Fruit fly (Drosophila melanogaster): ENCODE results near the gene alpha-Man-Ia.

alpha-Man-Ia gene

DNA sequence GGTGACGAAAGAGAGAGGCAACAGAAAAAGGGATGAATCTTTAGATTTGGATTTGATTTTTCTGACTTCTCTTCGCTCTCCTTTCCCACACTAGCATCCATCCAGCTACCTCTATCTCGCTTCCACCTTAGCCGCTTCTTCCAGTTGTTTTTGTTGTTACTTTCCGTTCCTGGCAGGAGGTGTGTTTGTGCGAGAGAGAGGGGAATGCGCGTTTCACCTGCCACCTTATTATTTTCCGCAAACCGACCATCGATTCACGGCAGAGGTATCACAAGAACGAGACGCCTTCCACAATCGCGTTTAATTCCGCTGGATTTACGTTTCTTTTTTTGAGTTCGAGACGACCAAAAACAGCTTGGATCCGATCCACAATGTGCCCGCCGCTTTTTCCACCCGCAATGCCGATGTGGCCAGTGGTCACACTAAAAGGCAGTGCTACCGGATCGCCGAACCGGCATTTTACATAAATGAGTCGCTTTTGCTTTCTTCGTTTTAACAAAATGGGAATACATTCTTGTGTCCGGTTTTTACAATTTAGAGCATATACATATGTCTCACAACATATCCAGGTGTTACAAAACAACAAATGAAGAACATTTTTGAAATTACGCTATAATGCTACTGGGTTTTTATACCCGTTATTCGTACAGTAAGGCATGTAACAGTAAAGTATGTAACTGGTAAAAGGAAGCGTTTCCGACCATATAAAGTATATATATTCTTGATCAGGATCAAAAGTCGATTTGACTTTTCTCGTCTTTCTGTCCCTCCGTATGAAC lies at the start of gene alpha-Man-Ia:
Gene alpha-Man-Ia (minus strand): TSS at position 392 of the 779 bp plus-strand sequence.
- no peak for TF ChIP-seq noc (tag; optimal IDR thresholded peaks at IDR 0.05)

DNA sequence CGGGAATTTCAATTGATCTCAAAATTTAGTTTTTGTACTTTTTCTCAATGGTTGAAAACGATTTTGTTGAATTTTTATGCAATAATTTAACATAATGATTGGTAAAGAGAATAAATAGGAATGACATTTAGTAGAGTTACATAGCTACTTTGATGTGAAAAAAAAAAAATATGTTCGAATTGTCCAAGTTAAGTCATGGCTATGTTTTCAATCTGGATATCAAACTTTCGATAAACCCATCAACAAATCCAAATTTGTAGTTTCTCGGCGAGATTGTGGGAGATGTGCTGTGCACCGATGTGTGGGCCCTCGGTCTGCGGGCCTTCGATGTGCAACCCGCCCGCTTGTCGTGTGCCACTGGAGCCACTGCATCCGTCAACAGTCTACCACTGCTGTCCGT lies 49.5 kb upstream of the alpha-Man-Ia start, which contains the start of the genes CG32686 and CG2898:
Gene CG32686 (minus strand): TSS at position 101 of the 400 bp plus-strand sequence.
Gene CG2898 (plus strand): TSS at position 159 of the 400 bp plus-strand sequence.
- no peak for TF ChIP-seq noc (tag; optimal IDR thresholded peaks at IDR 0.05)

DNA sequence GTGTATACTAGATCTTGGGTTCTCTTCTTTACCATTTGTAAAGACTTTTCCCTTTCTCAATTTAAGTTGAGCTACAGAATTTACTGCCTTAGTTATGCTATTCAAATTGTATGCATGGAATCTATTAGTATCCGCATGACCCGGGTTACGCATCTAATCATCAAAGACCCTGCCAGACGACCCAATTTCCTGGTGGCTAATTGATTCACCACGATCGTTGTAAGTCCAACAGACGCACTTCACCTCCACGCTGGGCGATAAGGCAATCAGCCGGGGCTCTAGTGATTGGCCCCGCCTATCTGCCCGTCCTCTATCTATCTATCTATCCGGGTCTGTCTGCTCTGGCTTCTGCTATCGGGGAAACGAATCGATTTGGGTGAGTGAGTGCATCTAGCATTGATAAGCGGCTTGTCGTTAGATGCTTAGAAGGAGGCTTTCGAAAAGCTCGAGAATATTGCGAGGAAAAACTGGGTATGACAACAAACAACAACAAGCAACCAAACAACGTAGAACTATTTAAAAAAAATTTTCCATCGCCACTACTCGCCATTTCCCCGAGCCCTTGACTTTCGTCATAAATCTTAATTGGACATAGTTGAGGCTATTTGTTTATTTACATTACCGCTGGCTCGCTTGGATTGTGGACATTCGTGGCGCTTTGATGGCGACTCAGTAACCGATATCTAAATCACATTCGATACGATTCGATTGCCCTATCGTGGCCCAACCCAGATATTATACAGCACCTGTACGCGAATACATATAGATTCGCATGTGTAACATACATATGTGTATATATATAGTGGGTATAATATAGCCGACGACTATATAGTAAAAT lies 44.7 kb upstream of the alpha-Man-Ia start:
- TF ChIP-seq noc (tag; optimal IDR thresholded peaks at IDR 0.05): peak; percentile 25

DNA sequence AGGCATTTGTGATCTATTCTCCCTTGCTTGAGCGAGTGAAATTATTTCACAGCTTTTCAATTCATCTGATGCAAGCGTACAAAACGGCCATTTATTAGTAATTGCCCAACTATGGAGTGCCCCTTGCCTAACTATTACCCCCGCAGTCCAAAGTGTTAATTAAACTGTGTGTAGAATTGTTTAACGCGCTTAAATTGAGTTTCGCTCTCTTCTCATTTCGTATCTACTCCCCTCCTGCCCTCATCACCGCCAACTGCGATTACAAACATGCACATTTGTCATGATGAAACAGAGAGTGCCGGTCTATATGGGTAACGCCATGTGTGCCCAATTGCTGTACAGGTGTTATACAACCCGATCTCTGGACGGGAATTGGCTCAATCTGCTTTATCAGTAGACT lies 44.0 kb upstream of the alpha-Man-Ia start:
- no peak for TF ChIP-seq noc (tag; optimal IDR thresholded peaks at IDR 0.05)

DNA sequence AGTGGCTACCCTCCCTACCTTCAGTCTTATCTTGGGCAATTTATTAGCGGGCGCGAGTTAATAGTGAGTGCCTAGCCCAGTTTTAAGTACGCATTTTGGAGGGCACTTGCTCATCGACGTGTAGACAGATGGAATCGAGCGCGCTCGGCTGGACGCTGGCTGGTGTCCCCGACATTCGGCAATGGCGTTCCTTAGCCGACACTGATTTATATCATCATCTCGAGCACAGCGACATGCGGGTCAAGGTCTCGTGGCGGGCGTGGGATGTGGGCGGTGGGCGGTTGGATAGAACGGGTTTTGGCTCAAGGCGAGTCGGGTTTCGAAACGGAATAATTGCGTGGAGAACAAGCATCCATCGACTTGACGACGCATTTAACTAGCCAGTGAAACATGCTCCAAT lies 43.6 kb upstream of the alpha-Man-Ia start:
- no peak for TF ChIP-seq noc (tag; optimal IDR thresholded peaks at IDR 0.05)

DNA sequence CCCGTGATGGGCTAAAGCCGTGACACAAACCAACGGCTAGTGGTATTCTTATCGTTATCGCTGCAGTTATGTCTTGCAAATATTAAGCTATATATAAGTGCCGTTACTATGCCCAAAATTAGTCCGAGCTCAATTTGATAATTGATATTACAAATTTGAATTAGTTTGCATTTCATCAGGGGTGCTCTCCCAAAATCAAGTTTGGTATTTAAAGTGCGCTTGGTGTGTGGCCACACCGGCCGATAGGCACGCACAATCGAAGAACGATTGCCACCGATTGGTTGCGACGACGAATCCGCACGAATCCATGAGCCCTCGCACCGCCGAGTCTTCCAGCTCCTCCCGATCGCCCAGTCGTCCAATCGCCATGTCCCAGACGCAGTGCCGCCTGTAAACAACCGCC lies 42.0 kb upstream of the alpha-Man-Ia start, which contains the start of gene CG17841:
Gene CG17841 (plus strand): TSS at position 252 of the 403 bp plus-strand sequence.
- TF ChIP-seq noc (tag; optimal IDR thresholded peaks at IDR 0.05): no peak

DNA sequence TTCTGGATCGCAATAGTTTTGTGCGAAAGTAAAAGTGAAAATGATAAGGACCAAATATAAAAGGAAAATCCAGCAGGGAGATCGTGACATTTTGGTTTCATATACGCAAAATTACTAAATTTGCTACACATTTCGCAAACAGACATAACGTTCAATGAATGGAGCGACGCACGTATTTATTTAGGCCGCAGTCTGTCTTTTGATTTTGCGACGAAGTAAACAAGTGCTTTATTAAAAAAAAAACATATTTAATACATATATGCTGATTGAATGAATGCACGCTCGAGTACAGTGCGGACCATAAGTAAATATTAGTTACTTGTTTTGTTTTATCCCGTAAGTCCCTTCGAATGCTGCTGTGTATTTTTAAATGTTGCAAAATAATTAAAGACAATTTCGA lies 41.6 kb upstream of the alpha-Man-Ia start, which contains the start of gene CG32679:
Gene CG32679 (minus strand): TSS at position 101 of the 400 bp plus-strand sequence.
- no peak for TF ChIP-seq noc (tag; optimal IDR thresholded peaks at IDR 0.05)

DNA sequence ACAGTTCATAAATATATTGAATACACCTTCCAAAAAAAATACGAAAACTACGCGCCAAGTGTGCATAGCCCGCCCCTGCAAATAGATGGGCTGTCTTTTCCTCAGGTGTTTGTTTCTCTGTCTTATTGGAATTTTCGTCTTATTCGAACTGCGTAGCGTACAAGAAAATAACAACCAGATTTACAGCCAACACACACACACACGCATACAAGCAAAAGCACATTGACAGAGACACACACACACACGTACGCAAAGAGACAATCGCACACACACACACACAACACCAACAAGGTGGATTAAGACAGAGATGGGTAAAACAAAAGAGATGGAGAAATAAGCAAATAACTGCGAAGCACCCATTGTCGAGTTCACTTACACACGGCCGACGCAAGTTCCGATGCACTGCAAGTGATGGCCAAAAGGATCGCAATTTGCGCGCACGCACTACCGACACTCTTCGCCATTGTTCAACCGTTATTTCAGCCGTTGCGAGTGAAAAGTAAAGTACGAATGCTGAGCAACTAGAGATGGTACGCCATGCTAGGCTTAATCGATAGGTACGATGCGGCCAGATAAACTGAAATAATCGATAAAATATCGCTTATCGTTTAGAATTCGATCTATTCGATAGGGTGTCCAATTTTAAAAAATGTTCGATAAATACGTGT lies 40.1 kb upstream of the alpha-Man-Ia start:
- TF ChIP-seq noc (tag; optimal IDR thresholded peaks at IDR 0.05): peak; percentile 46

DNA sequence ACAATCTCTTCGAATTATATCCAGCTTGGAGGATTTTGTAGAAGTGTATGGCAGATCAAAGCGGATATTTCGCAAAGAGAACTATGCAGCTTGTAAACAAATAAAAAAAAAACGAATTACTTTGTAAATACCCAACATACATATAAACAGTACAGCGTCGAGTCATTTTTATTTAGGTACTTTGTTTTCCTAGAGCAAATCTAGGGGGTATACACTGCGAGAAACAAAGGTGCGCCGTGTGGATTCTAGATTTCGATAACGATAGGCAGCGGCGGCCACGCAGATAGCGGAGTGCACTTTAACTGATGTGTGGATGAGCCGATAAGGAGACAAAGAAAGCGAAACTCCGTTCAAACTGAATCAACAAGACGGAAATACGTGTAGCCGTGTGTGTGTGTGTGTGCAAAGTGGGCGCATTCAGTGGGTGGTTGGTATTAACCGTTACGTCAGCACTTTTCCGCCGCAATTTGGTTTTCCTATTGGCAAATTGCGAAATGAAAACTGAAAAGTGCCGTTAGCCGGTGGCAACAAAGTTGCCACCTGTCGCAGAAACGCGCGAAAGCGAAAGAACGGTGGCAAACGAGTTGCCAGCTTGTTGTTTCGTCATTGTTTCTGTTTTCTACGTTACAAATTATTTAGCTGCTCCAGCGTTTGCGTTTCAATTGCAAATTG lies 38.9 kb upstream of the alpha-Man-Ia start:
- no peak for TF ChIP-seq noc (tag; optimal IDR thresholded peaks at IDR 0.05)

DNA sequence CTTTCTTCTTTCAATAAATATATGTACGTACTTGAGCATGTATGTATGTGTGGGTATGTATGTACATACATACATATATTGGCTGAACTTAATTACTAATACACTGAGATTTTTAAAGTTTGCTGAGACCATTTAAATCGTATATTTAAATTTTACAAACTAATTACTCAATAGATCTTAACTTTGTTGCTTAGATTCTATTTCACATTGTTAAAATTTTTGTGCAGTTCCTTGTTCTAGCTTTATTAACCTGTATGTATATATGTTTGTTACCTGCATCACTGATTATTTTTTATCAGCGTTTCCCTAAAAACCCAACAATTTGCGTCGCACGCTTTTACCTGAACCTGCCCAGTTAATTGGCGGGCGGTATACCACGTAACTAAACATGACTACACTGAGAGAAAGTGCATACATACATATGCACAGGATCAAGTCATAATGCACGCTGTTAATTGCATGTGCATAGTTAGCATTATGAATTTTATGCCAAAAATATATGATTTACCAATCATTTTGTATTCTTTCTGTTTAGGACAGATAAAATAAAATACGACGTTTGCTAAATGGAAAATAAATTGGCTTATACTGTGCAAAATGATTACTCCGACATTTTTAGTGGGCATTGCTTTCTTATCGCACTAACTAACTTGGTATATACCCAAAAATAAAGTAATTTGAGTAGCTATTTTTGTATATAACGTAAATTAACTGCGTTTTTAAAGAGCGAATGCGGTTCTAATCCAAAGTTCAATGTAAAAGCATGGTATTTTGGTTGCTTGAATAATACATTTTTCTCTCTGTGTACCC lies 37.0 kb upstream of the alpha-Man-Ia start:
- peak; percentile 55 for TF ChIP-seq noc (tag; optimal IDR thresholded peaks at IDR 0.05)

DNA sequence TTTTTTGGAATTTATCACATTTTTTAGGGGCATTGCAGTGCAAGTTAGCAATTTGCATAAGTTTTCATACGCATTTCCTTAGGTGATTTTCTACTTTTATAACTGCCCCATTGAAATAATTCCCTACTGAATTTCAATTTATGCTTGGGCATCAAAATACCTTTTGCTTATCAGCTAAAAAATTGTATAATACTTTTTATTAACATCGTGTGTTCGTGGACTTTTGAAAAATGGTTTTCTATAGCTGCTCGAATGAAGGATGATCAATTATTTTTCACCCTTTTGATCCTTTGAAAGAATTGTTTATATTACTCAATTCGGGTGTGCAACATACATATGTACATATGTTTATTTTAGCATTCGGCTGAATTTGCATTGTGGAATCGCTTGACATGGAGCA lies 36.4 kb upstream of the alpha-Man-Ia start:
- TF ChIP-seq noc (tag; optimal IDR thresholded peaks at IDR 0.05): no peak

DNA sequence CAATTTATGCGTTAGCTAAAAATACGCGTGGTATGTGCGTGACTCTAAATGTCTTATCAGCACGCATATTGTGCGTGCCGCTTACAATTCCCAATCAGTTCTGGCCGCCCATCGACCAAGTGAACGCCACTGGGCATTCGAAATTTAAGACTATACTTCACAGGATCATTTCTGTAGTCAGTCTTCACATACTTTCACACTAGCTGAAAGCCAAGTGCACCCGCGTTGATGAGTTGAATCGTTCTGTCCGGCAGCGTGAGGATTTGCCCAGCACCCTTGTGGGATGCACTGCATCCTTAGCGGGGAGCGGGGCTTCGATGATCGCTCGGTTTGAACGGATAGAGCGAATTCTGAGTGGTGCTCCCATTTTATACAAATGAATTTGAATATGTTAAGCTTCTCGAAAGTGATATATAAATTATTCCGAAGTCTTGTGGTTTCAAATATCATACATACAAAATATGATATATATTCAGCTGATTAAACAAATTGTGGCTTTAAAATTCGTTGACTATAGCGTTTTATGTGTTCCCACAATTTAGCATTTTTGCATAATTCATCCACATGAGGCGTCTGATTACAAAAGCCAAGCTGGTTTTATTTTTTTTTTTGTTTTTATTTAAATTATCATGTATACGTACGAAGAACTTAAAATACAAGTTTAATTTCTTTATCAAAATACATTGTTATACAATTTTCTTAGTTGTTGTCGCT lies 22.4 kb upstream of the alpha-Man-Ia start:
- no peak for TF ChIP-seq noc (tag; optimal IDR thresholded peaks at IDR 0.05)

DNA sequence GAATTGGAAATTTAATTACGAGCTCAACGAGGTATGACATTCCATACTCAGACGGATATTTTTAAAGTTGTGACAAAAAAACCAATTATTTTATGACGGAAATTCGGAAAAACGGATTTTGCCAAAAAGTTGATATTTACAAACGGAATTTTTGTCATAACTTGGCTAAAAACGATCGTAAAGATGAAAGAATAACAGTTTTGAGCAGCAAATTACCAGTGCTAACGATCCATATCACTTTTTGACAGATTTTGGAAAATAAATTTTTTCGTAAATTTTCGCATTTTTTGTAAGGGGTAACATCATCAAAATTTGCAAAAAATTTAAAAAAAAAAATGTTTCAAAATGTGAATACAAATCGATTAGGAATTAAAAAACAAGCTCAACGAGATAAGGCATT lies 14.7 kb upstream of the alpha-Man-Ia start:
- TF ChIP-seq noc (tag; optimal IDR thresholded peaks at IDR 0.05): no peak

DNA sequence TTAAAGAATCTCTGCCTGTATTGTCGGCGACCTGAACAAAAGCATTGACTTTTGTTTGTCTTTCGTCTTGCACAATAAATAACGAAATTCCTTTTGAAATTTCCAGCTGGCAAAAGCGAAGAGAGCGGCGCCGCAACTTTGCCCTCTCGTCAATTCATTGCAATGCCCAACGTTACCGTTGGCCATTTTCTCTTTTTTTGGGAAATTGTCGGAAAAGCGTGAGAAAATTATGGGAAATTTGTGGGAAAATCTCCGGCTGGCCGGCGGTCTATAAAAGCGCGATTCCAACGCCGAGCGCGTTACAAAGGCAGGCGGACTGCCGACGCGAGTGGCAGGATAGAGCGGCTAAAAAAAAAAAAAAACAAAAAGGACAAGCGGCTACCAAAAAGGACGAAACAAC lies 7.6 kb upstream of the alpha-Man-Ia start, which contains the start of gene CG43740:
Gene CG43740 (plus strand): TSS at position 301 of the 400 bp plus-strand sequence.
- no peak for TF ChIP-seq noc (tag; optimal IDR thresholded peaks at IDR 0.05)
